Worm (Caenorhabditis elegans) whole organism, L1 larva: ENCODE measurements around the gene ifta-2.
"Not testable (repeated sequence)": the region's sequence is repeated elsewhere in the genome, so short reads cannot be mapped to it uniquely, and the experiment has no call there.

Experiments used
- alr-1 ChIP-seq: fragments of 200-800 bp; sonication (Bioruptor generic); optimal IDR thresholded peaks from 2 replicates; lab custom pipeline; 2018; ENCODE audit warnings: borderline replicate concordance, mild to moderate bottlenecking, missing genetic modification characterization, missing compliant biosample characterization
- ceh-63 ChIP-seq: fragments of 200-800 bp; sonication (Bioruptor generic); optimal IDR thresholded peaks from 2 replicates; lab custom pipeline; 2018; ENCODE audit warnings: mild to moderate bottlenecking, missing genetic modification characterization, missing compliant biosample characterization
- dpl-1 ChIP-seq, 3 experiments: fragments of 150-350 bp in 2 of 3; sonication (generic microtip) in 1 of 3; optimal IDR thresholded peaks; 2 replicates each; lab custom pipeline; 2014 to 2017; ENCODE audit warnings: missing biosample characterization in 3 of 3, missing genetic modification characterization in 3 of 3, missing genetic modification reagents in 3 of 3
- dsc-1 ChIP-seq: sonication (generic microtip); optimal IDR thresholded peaks from 2 replicates; lab custom pipeline; 2016; ENCODE audit warnings: mild to moderate bottlenecking, missing genetic modification characterization, missing compliant biosample characterization
- efl-1 ChIP-seq, 4 experiments: fragments of 150-350 bp; optimal IDR thresholded peaks in 3 of 4; peaks in 1 of 4; 1 replicate in 1 of 4; 2 replicates in 3 of 4; lab custom pipeline; 2014; ENCODE audit warnings: missing biosample characterization in 2 of 4, missing genetic modification characterization in 2 of 4, missing genetic modification reagents in 2 of 4
- egl-27 ChIP-seq, 2 experiments: fragments of 150-350 bp in 1 of 2; sonication (generic microtip); optimal IDR thresholded peaks; 3 replicates each; lab custom pipeline; 2017 to 2018; ENCODE audit warnings: missing biosample characterization in 2 of 2, missing genetic modification characterization in 2 of 2, missing genetic modification reagents in 2 of 2
- elt-2 ChIP-seq: sonication (generic microtip); optimal IDR thresholded peaks from 2 replicates; lab custom pipeline; 2016; ENCODE audit warnings: missing genetic modification characterization, mild to moderate bottlenecking, inconsistent platforms, missing compliant biosample characterization, missing genetic modification reagents
- elt-3 ChIP-seq, 6 experiments: fragments of 150-350 bp in 1 of 6; sonication (generic microtip); optimal IDR thresholded peaks; 2 replicates each; lab custom pipeline; 2017 to 2018; ENCODE audit warnings: missing biosample characterization in 6 of 6, missing genetic modification characterization in 6 of 6, inconsistent platforms in 1 of 6
- fkh-8 ChIP-seq: sonication (generic microtip); optimal IDR thresholded peaks from 2 replicates; lab custom pipeline; 2016; ENCODE audit warnings: mild to moderate bottlenecking, missing genetic modification characterization, missing compliant biosample characterization
- isw-1 ChIP-seq: fragments of 200-800 bp; sonication (Bioruptor generic); IDR thresholded peaks from 2 replicates; pipeline ENCODE4 v1.3.6; 2022; ENCODE audit warnings: missing genetic modification characterization, missing compliant biosample characterization
- lin-14 ChIP-seq: fragments of 200-800 bp; sonication (Bioruptor generic); optimal IDR thresholded peaks from 2 replicates; lab custom pipeline; 2018; ENCODE audit warnings: mild to moderate bottlenecking, missing genetic modification characterization, moderate library complexity, missing compliant biosample characterization
- lin-35 ChIP-seq, 2 experiments: fragments of 150-350 bp; optimal IDR thresholded peaks; 2 replicates each; lab custom pipeline; 2014; ENCODE audit warnings: missing biosample characterization in 2 of 2, missing genetic modification characterization in 2 of 2, missing genetic modification reagents in 2 of 2
- mef-2 ChIP-seq: fragments of 150-350 bp; optimal IDR thresholded peaks from 2 replicates; lab custom pipeline; 2014; ENCODE audit warnings: missing biosample characterization, missing genetic modification characterization
- mep-1 ChIP-seq: fragments of 150-350 bp; optimal IDR thresholded peaks from 2 replicates; lab custom pipeline; 2014; ENCODE audit warnings: missing biosample characterization, missing genetic modification characterization
- nhr-19 ChIP-seq: fragments of 200-800 bp; sonication (Bioruptor generic); conservative IDR thresholded peaks from 2 replicates; pipeline ENCODE4 v1.3.6; 2022; ENCODE audit warnings: missing genetic modification characterization, missing compliant biosample characterization
- nhr-47 ChIP-seq: sonication (generic microtip); optimal IDR thresholded peaks from 2 replicates; lab custom pipeline; 2016; ENCODE audit warnings: mild to moderate bottlenecking, missing genetic modification characterization, moderate library complexity, missing compliant biosample characterization
- pag-3 ChIP-seq: sonication (generic microtip); optimal IDR thresholded peaks from 2 replicates; lab custom pipeline; 2017; ENCODE audit warnings: missing genetic modification characterization, mild to moderate bottlenecking, missing compliant biosample characterization, antibody characterized with exemption, borderline replicate concordance; ENCODE audit not compliant: insufficient read depth
- unc-62 ChIP-seq: fragments of 150-350 bp; optimal IDR thresholded peaks from 2 replicates; lab custom pipeline; 2014; ENCODE audit warnings: missing biosample characterization, missing genetic modification reagents, missing genetic modification characterization
- xbp-1 ChIP-seq: sonication (generic microtip); optimal IDR thresholded peaks from 2 replicates; lab custom pipeline; 2016; ENCODE audit warnings: missing genetic modification characterization, missing compliant biosample characterization
- zip-4 ChIP-seq: fragments of 200-800 bp; sonication (Bioruptor generic); optimal IDR thresholded peaks from 2 replicates; lab custom pipeline; 2018; ENCODE audit warnings: mild to moderate bottlenecking, missing genetic modification characterization, moderate library complexity, missing compliant biosample characterization
- ztf-4 ChIP-seq: fragments of 150-350 bp; optimal IDR thresholded peaks from 2 replicates; lab custom pipeline; 2014; ENCODE audit warnings: missing biosample characterization, missing genetic modification characterization

ifta-2 gene

DNA sequence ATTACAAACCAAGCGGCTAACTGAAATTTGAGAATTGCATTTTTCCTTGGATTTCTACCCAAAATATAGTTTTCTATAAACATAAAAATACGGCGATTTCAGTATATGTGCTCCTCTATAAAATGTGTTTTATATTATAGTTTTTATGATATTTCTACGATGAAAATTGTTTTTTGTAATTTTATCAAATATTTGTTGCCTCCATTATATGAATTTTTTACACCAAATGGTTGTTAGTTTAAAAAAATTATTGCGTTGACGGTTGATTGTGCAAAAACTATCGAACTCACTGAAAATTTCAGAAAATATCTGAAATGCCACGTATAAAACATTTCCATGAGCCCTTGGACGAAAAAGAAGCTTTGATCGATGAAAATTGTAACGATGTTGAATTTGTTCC lies 6.4 kb upstream of the ifta-2 start, which contains the start of gene T28F3.9:
T28F3.9 (plus strand) TSS at position 301 of the 400 bp plus-strand sequence.
- no peak for TF ChIP-seq efl-1 (optimal IDR thresholded peaks at IDR 0.05; lab: Kevin White, UChicago)
- TF ChIP-seq efl-1 (GFP tag; optimal IDR thresholded peaks at IDR 0.05 in 1 of 2; lab: Kevin White, UChicago), result peak in 1 of 2 experiments; percentile 35
- no peak for TF ChIP-seq elt-3 (tag; optimal IDR thresholded peaks at IDR 0.05; lab: Kevin White, UChicago)

DNA sequence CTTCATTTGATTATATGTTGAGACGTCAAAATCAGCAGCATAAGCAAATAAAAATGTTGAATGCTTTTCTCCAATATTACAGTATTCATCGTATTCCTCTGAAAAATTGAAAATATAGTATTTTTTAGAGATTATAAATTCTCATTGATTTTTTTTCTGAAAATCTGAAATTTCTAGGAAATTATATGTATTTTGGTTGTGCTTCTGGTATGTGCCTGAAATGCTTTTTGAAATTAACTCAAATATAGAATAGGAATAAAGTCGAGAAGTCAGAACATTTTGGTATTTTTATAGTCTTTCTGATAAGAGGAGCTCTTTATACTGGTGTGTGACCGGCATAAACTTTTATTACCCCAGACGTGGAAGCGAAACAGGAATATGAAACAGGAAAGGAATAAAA lies 5.4 kb upstream of the ifta-2 start, which contains the start of gene T28F3.8:
T28F3.8 (minus strand) TSS at position 101 of the 400 bp plus-strand sequence.
- TF ChIP-seq egl-27 (tag; optimal IDR thresholded peaks at IDR 0.05; lab: Kevin White, UChicago); mef-2 (tag; lab: Kevin White, UChicago); nhr-19 (GFP tag; lab: Robert Waterston, UW): not testable (repeated sequence)

DNA sequence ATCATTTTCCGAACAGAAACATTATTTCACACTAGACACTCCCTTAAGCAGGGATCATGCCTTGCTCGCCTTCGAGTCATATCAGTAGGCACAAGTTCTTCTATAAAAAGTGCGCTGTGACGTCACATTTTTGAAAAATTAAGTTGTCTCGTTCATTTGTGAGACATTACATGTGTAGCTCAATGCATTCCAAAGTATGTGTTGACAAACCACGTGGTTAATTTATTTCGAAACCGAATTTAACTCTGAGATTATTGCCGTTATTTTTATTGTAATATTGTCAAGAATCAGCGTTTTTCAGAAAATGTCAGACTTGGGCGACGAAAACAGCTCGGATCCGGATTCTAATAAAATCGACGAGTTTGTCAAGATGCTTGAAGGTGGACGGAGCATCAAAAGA lies 7.3 kb downstream of the ifta-2 start, which contains the start of gene T28F3.5:
T28F3.5 (plus strand) TSS at position 301 of the 400 bp plus-strand sequence.
- no peak for TF ChIP-seq efl-1 (optimal IDR thresholded peaks at IDR 0.05; lab: Kevin White, UChicago)
- TF ChIP-seq efl-1 (GFP tag; optimal IDR thresholded peaks at IDR 0.05 in 1 of 2; lab: Kevin White, UChicago), result peak in 1 of 2 experiments; percentile 84
- no peak for TF ChIP-seq mef-2 (tag; lab: Kevin White, UChicago)

DNA sequence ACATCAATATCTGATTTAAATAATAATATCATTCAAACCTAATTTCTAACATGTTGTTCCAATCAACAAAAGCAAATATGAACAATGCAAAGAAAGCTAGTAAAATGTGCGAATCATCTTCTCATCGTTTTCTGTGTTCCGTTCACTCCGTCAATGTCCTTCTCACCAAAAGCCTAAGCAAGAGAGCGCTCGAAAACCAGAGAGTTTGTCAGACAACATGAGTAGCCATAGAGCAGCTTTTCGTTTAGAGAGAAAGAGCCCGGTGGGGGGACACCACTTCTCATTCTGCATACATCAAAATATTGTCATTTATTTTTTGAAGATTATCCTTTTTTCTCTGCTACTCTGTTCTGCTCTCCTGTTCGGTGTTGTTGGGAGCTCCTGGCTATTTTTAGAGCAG lies 8.2 kb downstream of the ifta-2 start:
- no peak for TF ChIP-seq ceh-63 (GFP tag; lab: Kevin White, UChicago)
- TF ChIP-seq dsc-1 (tag; lab: Kevin White, UChicago), result peak; percentile 62
- TF ChIP-seq nhr-47 (tag; lab: Kevin White, UChicago), result peak; percentile 11
- no peak for TF ChIP-seq efl-1 (optimal IDR thresholded peaks at IDR 0.05; lab: Kevin White, UChicago)
- TF ChIP-seq efl-1 (GFP tag; optimal IDR thresholded peaks at IDR 0.05 in 1 of 2; lab: Kevin White, UChicago), result peak in 1 of 2 experiments; percentile 77
- TF ChIP-seq pag-3, result no peak
- TF ChIP-seq dpl-1 (GFP tag; optimal IDR thresholded peaks at IDR 0.05; lab: Kevin White, UChicago), result peak in 1 of 3 experiments; percentile 27
- no peak for TF ChIP-seq nhr-19 (GFP tag; lab: Robert Waterston, UW)
- peak; percentile 27 for TF ChIP-seq fkh-8 (tag; lab: Kevin White, UChicago)
- peak in 1 of 2 experiments; percentile 36 for TF ChIP-seq lin-35 (GFP tag; optimal IDR thresholded peaks at IDR 0.05; lab: Kevin White, UChicago)

DNA sequence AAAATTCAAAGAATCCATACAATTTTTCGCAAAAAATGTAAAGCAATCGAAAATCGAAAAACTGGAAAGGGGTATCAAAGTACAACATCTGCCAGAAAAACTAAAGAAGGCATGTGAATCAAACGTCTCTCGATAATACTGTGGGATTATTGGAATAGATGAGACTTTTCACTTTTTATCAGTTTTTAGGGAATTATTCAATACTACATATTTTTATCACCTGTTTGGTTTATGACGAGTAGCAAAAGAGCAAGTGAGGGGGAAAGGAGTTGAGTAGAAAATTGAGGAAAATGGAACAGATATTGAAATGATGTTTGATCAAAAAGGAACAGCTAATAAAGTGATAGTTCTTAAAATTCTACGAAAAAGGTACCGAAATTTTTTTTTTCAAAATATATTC lies 8.8 kb downstream of the ifta-2 start:
- TF ChIP-seq elt-2 (tag; lab: Kevin White, UChicago), result peak; percentile 41
- no peak for TF ChIP-seq alr-1 (tag; lab: Kevin White, UChicago)
- TF ChIP-seq lin-14 (GFP tag; lab: Kevin White, UChicago), result no peak
- TF ChIP-seq, all 84 proteins: peak for 1

DNA sequence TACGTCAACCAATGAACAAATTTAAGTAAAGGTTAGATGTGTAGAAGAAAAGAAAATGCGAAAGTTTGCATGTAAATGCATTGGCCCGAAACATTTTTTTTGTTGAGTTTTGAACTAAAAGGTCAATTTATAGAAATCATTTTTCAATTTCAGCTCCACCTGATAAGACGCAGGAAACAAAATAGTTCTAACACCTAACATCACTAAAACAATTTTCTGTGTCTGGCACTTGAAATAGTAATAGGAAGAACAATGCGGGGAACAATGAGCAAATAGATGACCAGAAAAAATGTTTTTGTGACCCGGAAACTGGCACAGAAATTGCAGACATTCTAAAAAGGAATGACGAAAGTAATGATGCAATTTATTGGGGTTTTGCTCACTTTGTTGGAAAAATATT lies 9.5 kb downstream of the ifta-2 start:
- TF ChIP-seq ztf-4 (tag; lab: Kevin White, UChicago), result no peak
- TF ChIP-seq zip-4, result no peak
- TF ChIP-seq dsc-1 (tag; lab: Kevin White, UChicago), result no peak
- peak; percentile 9 for TF ChIP-seq elt-2 (tag; lab: Kevin White, UChicago)
- no peak for TF ChIP-seq mep-1
- TF ChIP-seq lin-35 (GFP tag; optimal IDR thresholded peaks at IDR 0.05; lab: Kevin White, UChicago), result peak in 1 of 2 experiments; percentile 21

DNA sequence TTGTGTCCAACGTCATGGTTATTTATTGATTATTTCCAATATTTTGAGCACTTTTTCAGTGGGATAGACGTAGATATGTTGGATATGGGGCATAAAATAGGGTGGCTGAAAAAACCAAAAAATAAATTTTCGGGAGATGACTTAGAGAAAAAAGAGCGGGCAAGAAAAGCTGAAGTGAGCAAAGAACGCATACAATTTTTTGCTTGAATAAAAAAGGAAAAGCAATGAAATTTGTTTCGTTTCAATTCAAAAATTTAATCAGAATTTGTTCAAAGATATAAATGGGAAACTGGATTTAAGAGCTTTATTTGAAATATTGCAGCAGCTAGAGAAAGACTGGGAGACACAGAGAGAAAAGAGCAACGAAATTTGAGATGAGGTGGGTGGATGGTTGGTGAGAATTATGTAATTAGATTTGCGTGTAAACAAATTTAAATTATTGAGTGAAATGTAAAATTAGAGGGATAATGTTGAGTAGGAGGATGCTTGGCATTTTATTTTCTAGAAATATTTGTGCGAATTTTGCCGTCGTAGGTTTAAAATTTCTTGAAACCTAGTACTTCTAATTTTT lies 10.1 kb downstream of the ifta-2 start, which contains the start of the genes T28F3.11 and slc-17.4:
T28F3.11 (minus strand) TSS at position 51 of the 571 bp plus-strand sequence.
slc-17.4 (minus strand) TSS at position 105 of the 571 bp plus-strand sequence.
- TF ChIP-seq lin-14 (GFP tag; lab: Kevin White, UChicago) (peak; percentile 43), isw-1 (GFP tag; lab: Robert Waterston, UW) (no peak)
- TF ChIP-seq, all 84 proteins: peak for 1

DNA sequence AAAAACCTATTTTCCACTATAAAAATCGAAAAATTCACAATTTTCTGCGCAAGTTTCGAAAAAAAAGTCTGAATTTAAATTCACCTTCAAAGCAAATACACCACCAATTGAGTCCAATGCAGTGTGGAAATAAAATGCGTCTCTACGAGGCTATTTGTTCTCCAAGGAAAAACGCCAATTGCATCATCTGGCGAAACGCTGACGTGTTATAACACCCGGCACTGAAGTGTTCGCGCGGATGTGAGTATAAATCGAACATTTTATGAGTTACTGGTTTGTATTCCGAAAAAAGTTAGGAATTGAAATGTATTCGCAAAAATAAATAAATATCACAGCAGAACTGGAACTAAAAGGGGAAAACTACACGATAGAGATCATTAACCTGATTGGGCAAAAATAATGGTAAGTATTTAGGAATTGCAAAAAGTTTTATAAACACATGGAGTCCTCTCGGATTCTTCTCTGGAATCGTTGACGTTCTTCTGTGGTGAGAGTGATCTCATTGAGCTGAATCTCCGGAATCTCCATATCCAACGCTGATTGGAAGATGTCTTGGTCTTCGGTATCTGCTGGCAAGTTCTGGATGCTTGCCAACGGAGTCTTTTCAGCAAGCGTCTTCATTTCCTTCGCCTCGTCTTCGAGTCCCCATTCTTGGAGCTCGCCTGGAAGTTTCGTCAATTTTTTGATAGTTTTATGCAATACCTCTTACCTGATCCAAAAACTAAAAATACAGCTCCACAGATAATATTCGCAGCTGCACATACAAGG lies 13.7 kb downstream of the ifta-2 start, which contains the start of gene zipt-7.1:
zipt-7.1 (minus strand) TSS at position 232 of the 768 bp plus-strand sequence.
- TF ChIP-seq unc-62 (GFP tag; lab: Kevin White, UChicago), result no peak
- no peak for TF ChIP-seq efl-1 (optimal IDR thresholded peaks at IDR 0.05; lab: Kevin White, UChicago)
- peak in 1 of 2 experiments; percentile 57 for TF ChIP-seq efl-1 (GFP tag; optimal IDR thresholded peaks at IDR 0.05 in 1 of 2; lab: Kevin White, UChicago)
- TF ChIP-seq xbp-1 (tag; lab: Kevin White, UChicago), result peak; percentile 58
